Worm (Caenorhabditis elegans) whole organism, early embryonic: ENCODE results near the gene C26D10.3.

Experiments used
- B0310.2 ChIP-seq: sonication (generic microtip); optimal IDR thresholded peaks from 2 replicates; lab custom pipeline; 2016; ENCODE audit warnings: mild to moderate bottlenecking, missing genetic modification characterization, missing compliant biosample characterization
- F13C5.2 ChIP-seq: sonication (generic microtip); optimal IDR thresholded peaks from 2 replicates; lab custom pipeline; 2017; ENCODE audit warnings: mild to moderate bottlenecking, missing genetic modification characterization, inconsistent platforms, missing compliant biosample characterization
- ama-1 ChIP-seq: fragments of 150-350 bp; optimal IDR thresholded peaks from 2 replicates; lab custom pipeline; 2014
- ceh-13 ChIP-seq: fragments of 200-800 bp; sonication (Bioruptor generic); optimal IDR thresholded peaks from 2 replicates; lab custom pipeline; 2018; ENCODE audit warnings: mild to moderate bottlenecking, missing genetic modification characterization, missing compliant biosample characterization
- ets-7 ChIP-seq: sonication (generic microtip); optimal IDR thresholded peaks from 2 replicates; lab custom pipeline; 2016; ENCODE audit warnings: missing genotype, missing genetic modification characterization, missing compliant biosample characterization
- flt-1 ChIP-seq: fragments of 200-800 bp; sonication (Bioruptor generic); IDR thresholded peaks from 2 replicates; pipeline ENCODE4 v1.3.6; 2022; ENCODE audit warnings: missing genetic modification characterization, missing compliant biosample characterization
- hmbx-1 ChIP-seq: sonication (generic microtip); optimal IDR thresholded peaks from 2 replicates; lab custom pipeline; 2016; ENCODE audit warnings: mild to moderate bottlenecking, missing genetic modification characterization, missing compliant biosample characterization
- hmg-4 ChIP-seq: fragments of 200-800 bp; sonication (Bioruptor generic); optimal IDR thresholded peaks from 2 replicates; lab custom pipeline; 2018; ENCODE audit warnings: mild to moderate bottlenecking, missing genetic modification characterization, missing compliant biosample characterization
- hnd-1 ChIP-seq: sonication (generic microtip); optimal IDR thresholded peaks from 2 replicates; lab custom pipeline; 2016; ENCODE audit warnings: missing genetic modification characterization, missing compliant biosample characterization
- pes-1 ChIP-seq: fragments of 200-800 bp; sonication (Bioruptor generic); IDR thresholded peaks from 2 replicates; pipeline ENCODE4 v1.3.6; 2022; ENCODE audit warnings: missing genetic modification reagents, missing genetic modification characterization, missing compliant biosample characterization
- scrt-1 ChIP-seq: fragments of 200-800 bp; sonication (Bioruptor generic); IDR thresholded peaks from 2 replicates; pipeline ENCODE4 v1.3.6; 2022; ENCODE audit warnings: missing genetic modification characterization, missing compliant biosample characterization
- sea-1 ChIP-seq: fragments of 200-800 bp; sonication (Bioruptor generic); conservative IDR thresholded peaks from 2 replicates; pipeline ENCODE4 v1.3.6; 2022; ENCODE audit warnings: missing genetic modification characterization, missing compliant biosample characterization
- tbx-11 ChIP-seq: fragments of 200-800 bp; sonication (Bioruptor generic); IDR thresholded peaks from 2 replicates; pipeline ENCODE4 v1.3.6; 2022; ENCODE audit warnings: missing genetic modification characterization, missing compliant biosample characterization
- tra-4 ChIP-seq: sonication (generic microtip); optimal IDR thresholded peaks from 2 replicates; lab custom pipeline; 2017; ENCODE audit warnings: missing genetic modification characterization, missing compliant biosample characterization

DNA sequence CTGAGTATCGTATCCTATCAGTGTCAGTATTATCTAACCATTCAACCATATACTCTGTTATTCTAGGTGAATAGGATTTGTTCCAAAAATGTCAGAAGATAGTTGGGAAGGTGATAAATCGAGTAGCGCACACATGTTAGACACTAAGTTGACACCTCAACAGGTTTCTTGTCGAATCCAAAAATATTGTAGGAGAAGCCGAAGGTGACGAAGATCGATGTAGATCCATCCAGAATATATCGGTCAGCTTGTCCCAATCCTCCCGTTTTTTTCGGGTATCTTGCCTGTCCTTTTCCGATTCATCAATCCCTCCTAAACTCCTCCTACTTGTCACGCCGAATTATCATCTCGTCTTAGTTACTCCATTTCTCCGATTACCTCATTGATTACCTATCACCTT lies 20.4 kb downstream of the C26D10.3 start:
- no peak for TF ChIP-seq F13C5.2 (tag; lab: Kevin White, UChicago)
- no peak for TF ChIP-seq ama-1 (lab: Kevin White, UChicago)
- TF ChIP-seq flt-1 (GFP tag; lab: Robert Waterston, UW) = no peak
- TF ChIP-seq B0310.2 (tag; lab: Kevin White, UChicago) = no peak
- no peak for TF ChIP-seq ets-7
- no peak for TF ChIP-seq hmg-4
- TF ChIP-seq hnd-1 = no peak
- TF ChIP-seq hmbx-1 (tag; lab: Kevin White, UChicago) = no peak
- TF ChIP-seq pes-1 (GFP tag; lab: Robert Waterston, UW) = no peak
- no peak for TF ChIP-seq sea-1 (GFP tag; lab: Robert Waterston, UW)
- no peak for TF ChIP-seq tra-4 (tag; lab: Kevin White, UChicago)
- TF ChIP-seq tbx-11 (GFP tag; lab: Robert Waterston, UW) = no peak
- TF ChIP-seq scrt-1 = no peak
- TF ChIP-seq ceh-13 = no peak
